Fruit fly (Drosophila melanogaster) whole organism: ENCODE measurements around the gene CG33159.

Source experiments
- pan ChIP-seq: fragments of >200 bp; optimal IDR thresholded peaks from 2 replicates; lab custom pipeline; 2017
- usp ChIP-seq: fragments of >200 bp; optimal IDR thresholded peaks from 2 replicates; lab custom pipeline; 2017; ENCODE audit warnings: missing biosample characterization, missing genetic modification characterization, mixed read lengths

dm6 chr3L:3248714-3249663, 44.7 kb upstream of the CG33159 start:
- TF ChIP-seq usp (GFP tag; lab: Kevin White, UChicago) (no peak), pan (no peak)
